Fruit fly (Drosophila melanogaster) whole organism, larva: ENCODE data around the gene CG2663.

Source experiments
- noc ChIP-seq: fragments of 200-800 bp; sonication (Bioruptor generic); optimal IDR thresholded peaks from 3 replicates; lab custom pipeline; 2019; ENCODE audit warnings: missing biosample characterization, mild to moderate bottlenecking, missing genetic modification characterization, moderate library complexity

The CG2663 gene

DNA sequence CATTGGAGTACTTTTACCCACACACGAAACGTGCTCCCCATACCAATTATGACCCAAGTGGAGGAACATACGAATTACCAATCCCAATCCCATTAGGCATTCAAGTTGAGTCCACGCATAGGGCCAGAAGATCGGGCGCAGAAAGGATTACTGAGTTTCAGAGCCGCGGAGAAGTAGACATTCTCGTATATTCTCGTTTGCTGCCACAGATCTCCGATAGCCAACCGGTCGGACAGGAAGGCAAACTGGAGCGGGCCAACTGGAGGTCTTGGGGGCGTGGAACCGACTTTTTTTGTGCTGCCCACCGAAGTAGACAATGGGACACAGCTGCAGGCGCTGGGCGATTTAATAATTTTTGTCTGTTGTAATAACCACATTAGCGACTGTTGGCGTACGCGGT lies 14.9 kb downstream of the CG2663 start:
- no peak for TF ChIP-seq noc (tag; lab: Kevin White, UChicago)

DNA sequence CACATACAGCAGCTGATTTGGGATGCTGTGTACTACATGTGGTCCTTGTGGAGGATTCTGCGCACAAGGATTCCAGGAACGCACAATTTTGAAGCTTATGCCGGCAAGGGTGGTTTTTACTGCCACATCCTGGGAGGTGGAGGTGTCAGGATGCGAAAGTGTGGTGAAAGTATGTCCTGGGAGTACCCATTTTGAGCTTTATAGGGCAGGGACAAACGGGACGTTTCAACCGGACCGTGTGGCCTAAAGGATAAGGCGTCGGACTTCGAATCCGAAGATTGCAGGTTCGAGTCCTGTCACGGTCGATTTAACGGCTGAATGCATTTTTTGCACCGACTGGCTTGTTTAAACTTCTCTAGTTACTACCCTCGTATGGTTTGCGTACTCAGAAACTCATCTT lies 15.9 kb downstream of the CG2663 start:
- TF ChIP-seq noc (tag; lab: Kevin White, UChicago) = no peak

DNA sequence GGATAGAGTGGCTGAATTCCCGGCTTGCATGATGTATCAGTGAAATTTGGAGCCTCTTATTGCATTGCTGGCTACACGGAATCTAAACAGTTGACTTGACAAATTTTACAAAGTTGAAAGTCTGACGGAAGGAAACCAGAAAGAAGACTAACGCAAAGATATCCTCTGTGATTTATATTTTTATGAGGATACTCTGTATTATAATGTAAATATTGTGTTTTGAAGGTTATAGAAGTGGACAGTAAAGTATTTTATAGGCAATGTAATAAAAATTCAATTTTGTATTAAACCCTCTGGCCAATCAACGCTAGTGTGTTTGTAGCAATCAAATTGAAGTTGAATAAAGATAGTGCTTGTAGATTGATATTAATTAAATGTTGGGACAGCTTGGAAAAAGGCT lies 16.4 kb downstream of the CG2663 start, which contains the start of gene CG14668:
Gene CG14668 (minus strand): TSS at position 101 of the 400 bp plus-strand sequence.
- TF ChIP-seq noc (tag; lab: Kevin White, UChicago) = no peak

DNA sequence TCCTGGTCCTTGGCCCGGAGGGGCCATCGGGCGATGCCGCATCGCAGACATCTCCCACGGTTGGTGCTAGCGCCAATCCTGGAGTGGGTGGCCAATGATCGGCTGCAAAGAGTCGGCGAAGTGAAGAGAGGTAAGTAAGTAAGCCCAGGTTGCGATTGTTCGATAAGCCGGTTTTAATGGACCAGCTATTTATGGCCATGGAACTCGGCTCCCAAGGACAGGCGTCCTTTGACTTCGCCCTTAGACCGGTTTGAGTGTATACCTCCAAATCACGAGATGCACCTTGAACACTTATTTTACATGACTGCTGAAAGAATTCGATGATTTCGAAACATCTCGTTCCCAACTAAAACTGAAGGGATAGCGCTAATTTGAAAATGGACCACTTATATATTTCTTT lies 18.2 kb downstream of the CG2663 start:
- TF ChIP-seq noc (tag; lab: Kevin White, UChicago) = no peak

DNA sequence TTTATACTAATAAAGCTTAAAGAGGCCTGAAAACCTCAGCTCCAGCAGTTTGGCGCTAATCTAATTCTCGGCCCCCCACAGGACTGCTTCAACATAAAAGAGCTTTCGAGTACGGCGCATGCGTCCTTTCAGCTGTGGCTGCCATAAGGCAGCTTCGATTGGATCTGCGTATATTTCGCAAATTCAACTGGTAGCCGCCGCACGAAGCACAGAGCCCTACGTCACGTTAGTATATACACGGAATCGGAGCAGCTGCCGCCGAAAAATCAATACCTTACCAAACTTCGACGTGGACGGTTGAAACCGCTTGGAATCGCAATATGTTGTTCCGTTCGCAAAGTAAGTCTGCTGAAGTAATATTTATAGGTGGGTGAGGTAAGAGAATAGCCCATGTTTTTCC lies 27.3 kb downstream of the CG2663 start, which contains the start of gene 7B2:
Gene 7B2 (plus strand): TSS at position 169 of the 400 bp plus-strand sequence.
- TF ChIP-seq noc (tag; lab: Kevin White, UChicago) = no peak

DNA sequence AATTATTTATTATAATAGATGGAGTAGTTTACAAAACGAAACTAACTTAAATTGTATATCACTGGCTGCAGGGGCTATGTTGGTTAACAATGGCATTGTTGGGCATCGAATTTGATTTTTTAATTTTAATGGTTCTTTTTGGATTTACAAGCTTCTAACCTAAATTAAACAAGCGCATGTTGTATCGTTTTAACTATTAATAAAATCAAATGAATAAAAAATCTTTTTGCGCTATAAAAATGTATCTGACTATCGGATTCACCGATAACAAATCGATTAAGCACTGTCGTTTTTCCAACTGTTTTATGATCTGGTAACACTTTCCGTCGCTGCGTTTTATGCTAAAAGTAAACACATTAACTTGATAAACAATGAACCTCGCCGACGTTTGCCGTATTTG lies 29.2 kb downstream of the CG2663 start, which contains the start of the genes hd and CG14667:
Gene hd (minus strand): TSS at position 243 of the 400 bp plus-strand sequence.
Gene CG14667 (plus strand): TSS at position 303 of the 400 bp plus-strand sequence.
- no peak for TF ChIP-seq noc (tag; lab: Kevin White, UChicago)

DNA sequence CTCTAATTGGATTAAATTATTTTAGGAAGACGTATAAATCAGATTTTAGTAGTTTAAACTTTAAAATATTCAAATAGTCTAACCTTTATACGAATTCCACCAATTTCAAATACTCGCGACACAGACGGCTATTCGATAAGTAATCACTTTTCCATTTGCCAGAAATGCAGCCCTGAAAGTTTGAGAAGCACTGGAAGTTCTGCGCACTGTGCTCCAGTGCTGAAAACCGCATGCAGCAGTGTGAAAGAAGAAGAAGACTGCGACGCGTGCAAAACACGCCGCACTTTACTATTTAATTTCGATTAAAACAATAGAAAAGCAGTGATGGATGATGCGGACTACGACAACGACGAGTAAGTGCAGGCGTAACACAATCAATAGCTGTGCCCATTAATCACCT lies 32.4 kb downstream of the CG2663 start, which contains the start of gene Polr2F:
Gene Polr2F (plus strand): TSS at position 233 of the 400 bp plus-strand sequence.
- peak; percentile 51 for TF ChIP-seq noc (tag; lab: Kevin White, UChicago)

DNA sequence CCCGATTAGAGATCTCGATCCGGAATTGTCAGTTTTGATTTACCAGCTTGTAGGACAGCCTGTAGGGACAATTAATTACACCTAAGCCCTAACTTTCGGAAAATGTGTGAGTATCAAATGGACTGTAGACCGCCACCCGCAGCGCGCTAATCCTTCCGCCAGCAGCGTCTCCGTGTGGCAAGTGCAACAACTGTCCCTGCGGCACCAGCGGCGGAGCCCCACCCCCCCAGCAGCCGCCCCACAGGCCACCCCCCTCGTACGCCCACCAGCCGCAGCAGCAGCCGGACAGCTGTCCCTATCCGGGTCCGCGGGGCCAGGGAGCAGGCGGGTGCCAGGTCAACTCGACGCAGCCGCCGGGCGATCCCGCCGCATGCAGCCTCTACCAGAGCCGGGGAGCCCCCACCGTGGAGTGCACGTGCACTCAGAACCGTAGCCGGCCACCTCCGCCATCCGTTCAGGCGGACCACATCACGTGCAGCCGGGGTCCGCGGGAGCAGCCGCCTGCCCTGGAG lies 34.4 kb downstream of the CG2663 start, which contains the start of the genes CG31542 and CG34277:
Gene CG31542 (plus strand): TSS at position 51 of the 512 bp plus-strand sequence.
Gene CG34277 (plus strand): TSS at position 51 of the 512 bp plus-strand sequence.
- TF ChIP-seq noc (tag; lab: Kevin White, UChicago) = no peak

DNA sequence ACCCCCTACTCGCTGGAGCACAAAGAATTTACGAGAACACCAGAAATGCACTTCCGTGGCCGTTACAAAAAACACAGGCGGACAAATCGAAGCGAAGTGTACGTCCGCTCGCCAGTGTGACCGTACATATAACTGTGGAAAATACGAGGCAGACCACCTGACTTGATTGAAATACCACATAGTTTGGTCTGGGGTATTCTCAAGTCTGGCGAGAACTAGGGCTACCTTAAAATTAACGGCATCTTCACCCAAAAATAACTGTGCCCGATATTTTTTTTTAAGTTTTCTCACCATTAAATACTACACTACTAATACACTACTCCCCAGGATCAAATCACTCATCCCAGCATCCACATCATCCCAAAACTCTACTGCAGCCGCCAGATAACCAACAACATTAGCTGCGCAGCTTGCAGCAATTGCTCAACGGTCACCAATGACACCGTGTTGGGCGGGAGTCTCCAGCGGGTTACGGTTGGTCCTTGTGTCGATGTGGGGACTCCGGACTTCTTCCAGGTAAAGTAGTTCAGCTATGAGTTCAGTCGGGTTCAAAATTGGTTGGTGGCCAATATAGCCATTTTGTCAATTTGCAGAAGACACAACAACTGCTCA lies 35.7 kb downstream of the CG2663 start, which contains the start of gene Cerk:
Gene Cerk (minus strand): TSS at position 137 of the 612 bp plus-strand sequence.
- TF ChIP-seq noc (tag; lab: Kevin White, UChicago) = no peak

DNA sequence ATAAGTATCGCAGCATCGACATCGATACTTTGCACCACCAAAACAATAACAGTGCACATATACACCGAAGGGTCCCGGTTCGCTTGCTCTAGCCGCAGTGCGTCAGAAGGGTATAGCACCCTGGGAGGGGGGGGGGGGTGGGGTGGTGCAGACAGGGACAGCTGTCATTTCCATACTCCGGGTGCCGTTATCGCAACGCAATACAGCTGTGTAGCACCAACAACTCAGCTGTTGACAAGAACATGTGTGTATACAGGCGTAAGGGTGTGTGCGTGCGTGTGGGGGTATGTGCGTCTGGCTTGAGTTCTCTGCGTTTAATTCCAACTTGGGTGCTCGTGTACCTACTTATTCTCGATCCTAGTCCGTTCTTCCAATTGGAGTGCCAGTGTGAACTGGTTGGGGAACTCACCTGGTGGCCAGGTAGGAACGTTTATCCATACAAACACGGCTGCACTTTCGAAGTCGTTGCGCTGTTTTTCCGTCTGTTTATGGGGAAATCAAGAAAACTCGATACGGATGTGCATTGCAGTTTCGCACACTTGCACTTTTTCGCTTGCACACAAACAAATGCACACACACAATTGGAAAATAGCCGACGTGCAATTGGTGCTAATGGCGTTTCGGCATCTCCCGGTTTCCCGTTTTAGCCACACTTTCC lies 36.3 kb downstream of the CG2663 start:
- TF ChIP-seq noc (tag; lab: Kevin White, UChicago) = no peak

DNA sequence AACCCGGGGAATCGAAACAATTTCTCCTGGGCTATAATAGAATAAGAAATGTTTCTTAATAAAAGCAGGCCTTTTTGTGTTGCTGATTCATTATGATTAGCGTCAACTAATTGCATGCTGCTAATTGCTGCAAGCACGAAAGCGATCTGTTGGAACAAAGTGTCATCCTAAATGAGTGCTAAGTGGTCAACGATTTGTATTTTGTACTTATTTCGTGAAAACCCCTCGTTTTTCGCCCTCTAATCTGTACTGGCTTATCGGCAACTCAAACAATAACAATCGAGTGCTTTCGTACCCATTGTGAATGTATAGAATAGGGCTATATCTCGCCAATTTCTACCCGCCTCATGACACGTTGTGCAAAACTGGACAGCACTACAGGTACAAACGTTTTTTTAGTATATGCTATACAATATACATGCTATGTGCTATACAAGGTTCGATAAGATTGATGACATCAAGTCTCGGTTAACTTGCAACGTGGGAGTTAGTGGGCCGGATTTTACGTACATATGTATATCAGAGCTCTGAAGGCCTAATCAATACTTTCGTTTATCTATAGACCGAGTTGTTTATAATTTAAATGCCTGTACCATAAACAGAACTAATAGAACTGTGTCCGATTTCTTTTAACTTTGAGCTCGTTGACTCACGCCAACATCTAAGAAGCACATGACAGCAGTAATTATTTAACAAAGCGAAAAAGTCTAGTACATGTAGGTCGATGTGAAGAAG lies 39.2 kb downstream of the CG2663 start:
- TF ChIP-seq noc (tag; lab: Kevin White, UChicago) = peak; percentile 55

DNA sequence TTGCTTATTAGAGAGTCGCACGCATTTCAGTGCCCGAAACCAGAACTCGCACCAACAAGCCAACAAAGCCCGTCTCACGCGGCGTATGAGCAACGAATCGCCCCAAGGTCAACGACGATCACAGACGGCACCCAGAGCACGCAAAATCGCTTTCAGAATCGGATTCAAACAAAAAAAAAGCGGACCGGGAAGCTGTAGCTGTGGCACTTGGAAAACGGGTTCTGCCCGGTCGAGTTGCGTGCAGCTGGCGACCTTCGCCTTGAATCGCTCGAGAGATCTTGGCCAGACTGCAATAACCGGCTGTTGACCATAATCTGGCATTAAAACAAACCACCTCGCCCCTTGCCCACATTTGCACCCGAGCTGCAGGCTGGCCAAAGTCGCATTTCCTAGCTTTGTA lies 40.5 kb downstream of the CG2663 start:
- TF ChIP-seq noc (tag; lab: Kevin White, UChicago) = no peak

DNA sequence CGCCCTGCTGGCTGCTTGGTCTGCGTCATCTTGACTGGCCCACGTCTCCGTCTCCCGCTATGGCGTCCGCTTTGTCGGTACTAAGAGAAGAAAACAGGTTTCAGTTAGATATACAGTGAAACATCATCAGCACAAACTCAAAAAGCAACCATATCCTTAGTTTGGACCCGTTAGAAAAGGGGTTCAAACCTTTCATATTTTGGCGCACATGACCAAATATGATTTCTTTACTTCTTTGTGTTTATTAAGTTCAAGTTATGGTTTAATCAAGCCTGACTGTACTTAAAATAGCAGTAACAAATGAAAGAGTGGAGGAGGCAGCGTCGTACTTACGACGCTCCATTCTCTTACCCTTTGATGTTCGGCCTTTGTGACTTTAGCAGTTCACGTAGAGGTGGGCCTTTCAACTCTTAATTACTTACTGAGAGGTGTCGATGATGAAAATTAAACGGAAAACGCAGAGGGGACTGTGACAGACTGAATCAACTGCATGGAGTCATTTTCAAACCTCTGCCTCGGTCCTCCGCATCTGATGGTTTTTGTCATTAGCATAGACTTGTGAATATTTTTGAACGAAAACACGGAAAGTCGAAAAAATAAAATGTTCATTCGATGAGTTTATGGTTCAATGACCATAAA lies 42.1 kb downstream of the CG2663 start:
- TF ChIP-seq noc (tag; lab: Kevin White, UChicago) = peak; percentile 87

DNA sequence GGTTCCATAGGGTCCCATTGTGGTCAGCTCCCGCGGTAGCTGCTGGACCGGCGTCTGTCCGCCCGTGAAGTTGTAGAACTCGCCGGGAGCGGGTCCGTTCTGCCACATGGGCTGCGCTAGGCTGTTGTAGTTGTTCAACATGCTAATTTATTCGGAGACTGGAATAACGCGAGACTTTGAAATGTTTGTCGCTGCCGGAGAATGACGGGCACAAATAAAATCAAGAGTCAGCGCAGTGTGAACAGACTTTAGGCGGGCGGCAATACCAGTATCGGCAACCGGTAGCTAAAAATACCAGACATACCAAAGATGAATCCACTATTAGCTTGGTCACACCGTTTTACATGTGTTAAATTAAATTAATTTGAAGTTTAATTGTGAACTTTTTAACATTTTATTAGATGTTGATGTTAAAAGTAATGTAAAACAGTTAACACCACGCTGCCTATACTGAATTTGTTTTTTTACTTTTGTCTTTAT lies 46.0 kb downstream of the CG2663 start, which contains the start of gene Prosbeta7:
Gene Prosbeta7 (minus strand): TSS at position 430 of the 480 bp plus-strand sequence.
- TF ChIP-seq noc (tag; lab: Kevin White, UChicago) = no peak

DNA sequence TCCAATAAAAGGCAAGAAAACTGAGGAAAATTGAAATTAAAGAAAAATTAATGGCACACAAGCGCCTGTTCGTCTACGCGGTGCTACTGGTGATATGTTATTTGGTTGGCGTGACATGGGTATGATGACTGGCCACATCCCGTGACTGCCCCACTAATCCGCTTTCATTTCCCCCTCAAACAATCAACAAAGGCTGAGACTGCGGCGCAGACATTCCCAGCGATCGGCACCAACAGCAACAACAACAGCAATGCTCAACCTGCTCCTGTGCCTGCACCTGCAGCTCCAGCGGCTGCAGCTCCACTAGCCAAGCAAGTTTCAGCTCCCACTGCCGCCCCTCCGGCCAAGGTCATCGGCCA lies 48.8 kb downstream of the CG2663 start:
- no peak for TF ChIP-seq noc (tag; lab: Kevin White, UChicago)
